Worm (Caenorhabditis elegans) whole organism, L3 larva: ENCODE measurements around the gene F54B8.4.

Experiments used
- R02D3.7 ChIP-seq: fragments of 150-350 bp; optimal IDR thresholded peaks from 2 replicates; lab custom pipeline; 2014; ENCODE audit warnings: missing biosample characterization, missing genetic modification characterization
- aly-2 ChIP-seq: fragments of 150-350 bp; optimal IDR thresholded peaks from 2 replicates; lab custom pipeline; 2014; ENCODE audit warnings: missing biosample characterization, missing genetic modification characterization
- ama-1 ChIP-seq: fragments of 150-350 bp; optimal IDR thresholded peaks from 2 replicates; lab custom pipeline; 2018
- ceh-28 ChIP-seq: fragments of 150-350 bp; optimal IDR thresholded peaks from 2 replicates; lab custom pipeline; 2014; ENCODE audit warnings: missing biosample characterization, missing genetic modification reagents, missing genetic modification characterization
- ceh-9 ChIP-seq: sonication (generic microtip); optimal IDR thresholded peaks from 2 replicates; lab custom pipeline; 2018; ENCODE audit warnings: missing biosample characterization, missing genetic modification characterization
- egl-5 ChIP-seq: fragments of 150-350 bp; optimal IDR thresholded peaks from 2 replicates; lab custom pipeline; 2017; ENCODE audit warnings: missing biosample characterization, missing genetic modification reagents, missing genetic modification characterization, inconsistent platforms
- elt-1 ChIP-seq: fragments of 150-350 bp; optimal IDR thresholded peaks from 2 replicates; lab custom pipeline; 2014; ENCODE audit warnings: missing biosample characterization, missing genetic modification characterization
- elt-2 ChIP-seq: sonication (generic microtip); optimal IDR thresholded peaks from 2 replicates; lab custom pipeline; 2016; ENCODE audit warnings: missing genetic modification reagents, mild to moderate bottlenecking, missing genetic modification characterization, missing compliant biosample characterization
- eor-1 ChIP-seq, 2 experiments: fragments of 150-350 bp; optimal IDR thresholded peaks; 2 replicates each; lab custom pipeline; 2014 to 2018; ENCODE audit warnings: missing biosample characterization in 2 of 2, missing genetic modification characterization in 2 of 2
- fkh-2 ChIP-seq: fragments of 150-350 bp; optimal IDR thresholded peaks from 2 replicates; lab custom pipeline; 2014; ENCODE audit warnings: missing biosample characterization, missing genetic modification reagents, missing genetic modification characterization
- fos-1 ChIP-seq: fragments of 150-350 bp; optimal IDR thresholded peaks from 2 replicates; lab custom pipeline; 2014; ENCODE audit warnings: missing biosample characterization, missing genetic modification characterization
- hmg-11 ChIP-seq: sonication (generic microtip); optimal IDR thresholded peaks from 2 replicates; lab custom pipeline; 2016; ENCODE audit warnings: missing genetic modification characterization, missing compliant biosample characterization
- jun-1 ChIP-seq: fragments of 150-350 bp; optimal IDR thresholded peaks from 2 replicates; lab custom pipeline; 2014; ENCODE audit warnings: missing biosample characterization, missing genetic modification reagents, missing genetic modification characterization
- lsy-12 ChIP-seq: sonication (generic microtip); optimal IDR thresholded peaks from 2 replicates; lab custom pipeline; 2016; ENCODE audit warnings: mild to moderate bottlenecking, missing genetic modification characterization, missing compliant biosample characterization
- mdl-1 ChIP-seq: fragments of 150-350 bp; optimal IDR thresholded peaks from 2 replicates; lab custom pipeline; 2014; ENCODE audit warnings: missing biosample characterization, missing genetic modification characterization
- mml-1 ChIP-seq: fragments of 150-350 bp; sonication (generic microtip); optimal IDR thresholded peaks from 3 replicates; lab custom pipeline; 2014; ENCODE audit warnings: missing biosample characterization, missing genetic modification characterization
- nfya-1 ChIP-seq: sonication (generic microtip); optimal IDR thresholded peaks from 2 replicates; lab custom pipeline; 2017; ENCODE audit warnings: missing genetic modification characterization, mild to moderate bottlenecking, missing compliant biosample characterization, antibody characterized with exemption, moderate library complexity; ENCODE audit not compliant: insufficient read depth
- nhr-11 ChIP-seq: fragments of 150-350 bp; optimal IDR thresholded peaks from 2 replicates; lab custom pipeline; 2014; ENCODE audit warnings: missing biosample characterization, missing genetic modification characterization
- nhr-12 ChIP-seq: fragments of 150-350 bp; optimal IDR thresholded peaks from 2 replicates; lab custom pipeline; 2014; ENCODE audit warnings: missing biosample characterization, missing genetic modification characterization
- nhr-237 ChIP-seq: fragments of 150-350 bp; optimal IDR thresholded peaks from 2 replicates; lab custom pipeline; 2014; ENCODE audit warnings: missing biosample characterization, missing genetic modification characterization
- nhr-25 ChIP-seq: sonication (generic microtip); optimal IDR thresholded peaks from 2 replicates; lab custom pipeline; 2017; ENCODE audit warnings: missing biosample characterization, missing genetic modification characterization
- nhr-28 ChIP-seq: fragments of 150-350 bp; optimal IDR thresholded peaks from 2 replicates; lab custom pipeline; 2014; ENCODE audit warnings: missing biosample characterization, missing genetic modification characterization
- nhr-43 ChIP-seq: sonication (generic microtip); optimal IDR thresholded peaks from 2 replicates; lab custom pipeline; 2016; ENCODE audit warnings: mild to moderate bottlenecking, missing genetic modification characterization, missing compliant biosample characterization; ENCODE audit not compliant: poor library complexity, severe bottlenecking
- nhr-76 ChIP-seq: fragments of 150-350 bp; sonication (generic microtip); optimal IDR thresholded peaks from 5 replicates; lab custom pipeline; 2014; ENCODE audit warnings: missing biosample characterization, missing genetic modification characterization
- pha-4 ChIP-seq: fragments of 150-350 bp; optimal IDR thresholded peaks from 2 replicates; lab custom pipeline; 2014; ENCODE audit warnings: missing biosample characterization, missing genetic modification reagents, missing genetic modification characterization
- pqm-1 ChIP-seq: fragments of 150-350 bp; optimal IDR thresholded peaks from 2 replicates; lab custom pipeline; 2017; ENCODE audit warnings: missing biosample characterization, missing genetic modification characterization, inconsistent platforms
- skn-1 ChIP-seq: fragments of 150-350 bp; optimal IDR thresholded peaks from 2 replicates; lab custom pipeline; 2014; ENCODE audit warnings: missing biosample characterization, missing genetic modification characterization
- snpc-4 ChIP-seq: fragments of 150-350 bp; optimal IDR thresholded peaks from 2 replicates; lab custom pipeline; 2014; ENCODE audit warnings: missing biosample characterization, missing genetic modification characterization
- tbx-2 ChIP-seq: sonication (generic microtip); optimal IDR thresholded peaks from 2 replicates; lab custom pipeline; 2016; ENCODE audit warnings: mild to moderate bottlenecking, missing genetic modification characterization, missing compliant biosample characterization
- unc-39 ChIP-seq: sonication (generic microtip); optimal IDR thresholded peaks from 4 replicates; lab custom pipeline; 2017; ENCODE audit warnings: missing biosample characterization, missing genetic modification characterization
- unc-62 ChIP-seq: fragments of 150-350 bp; sonication (generic microtip); optimal IDR thresholded peaks from 4 replicates; lab custom pipeline; 2014; ENCODE audit warnings: missing biosample characterization, missing genetic modification reagents, missing genetic modification characterization
- zag-1 ChIP-seq: fragments of 150-350 bp; optimal IDR thresholded peaks from 2 replicates; lab custom pipeline; 2014; ENCODE audit warnings: missing biosample characterization, missing genetic modification characterization
- ztf-11 ChIP-seq: fragments of 150-350 bp; optimal IDR thresholded peaks from 2 replicates; lab custom pipeline; 2014; ENCODE audit warnings: missing biosample characterization, missing genetic modification characterization
- ztf-4 ChIP-seq: fragments of 150-350 bp; optimal IDR thresholded peaks from 2 replicates; lab custom pipeline; 2014; ENCODE audit warnings: missing biosample characterization, missing genetic modification characterization

F54B8.4 gene

ce11 chrV:15819983-15820382 is 3.8 kb downstream of the F54B8.4 start, which contains the start of gene srbc-48:
Gene srbc-48 (plus strand): TSS chrV:15820283.
- TF ChIP-seq nhr-11 (tag; lab: Kevin White, UChicago), result no peak
- no peak for TF ChIP-seq hmg-11
- no peak for TF ChIP-seq ceh-28 (tag; lab: Kevin White, UChicago)
- no peak for TF ChIP-seq lsy-12 (tag; lab: Kevin White, UChicago)
- TF ChIP-seq nhr-76 (tag; lab: Kevin White, UChicago), result no peak
- TF ChIP-seq eor-1 (tag; optimal IDR thresholded peaks at IDR 0.05; lab: Kevin White, UChicago), result no peak
- no peak for TF ChIP-seq nhr-28 (tag; lab: Kevin White, UChicago)
- TF ChIP-seq fkh-2 (tag; lab: Kevin White, UChicago), result no peak

DNA sequence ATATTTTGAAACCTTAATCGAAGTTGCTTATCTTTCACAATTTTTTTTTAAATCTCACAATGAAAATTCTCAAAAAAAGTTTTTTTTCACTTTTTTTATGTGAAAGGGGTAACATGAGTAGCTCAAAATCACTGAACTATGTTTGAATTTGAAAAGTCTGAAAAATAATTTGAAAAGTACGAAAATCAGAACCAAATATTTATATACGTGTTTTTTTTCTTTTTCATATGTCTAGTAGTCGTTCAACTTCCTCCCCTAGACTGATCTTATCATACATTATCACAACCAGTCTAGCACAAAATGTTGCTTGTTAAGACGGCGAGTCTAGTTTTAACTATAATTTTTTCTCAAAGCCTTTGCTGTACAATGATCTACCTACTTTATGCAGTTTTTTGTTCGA is 5.2 kb downstream of the F54B8.4 start, which contains the start of gene srbc-49:
Gene srbc-49, plus strand, starts transcription at position 301 of the 400 bp plus-strand sequence.
- TF ChIP-seq mdl-1 (no peak), jun-1 (no peak), nhr-25 (no peak), nhr-43 (tag; lab: Kevin White, UChicago) (no peak), hmg-11 (no peak), nfya-1 (tag; lab: Kevin White, UChicago) (no peak)
- TF ChIP-seq, all 47 proteins: peak for 0

DNA sequence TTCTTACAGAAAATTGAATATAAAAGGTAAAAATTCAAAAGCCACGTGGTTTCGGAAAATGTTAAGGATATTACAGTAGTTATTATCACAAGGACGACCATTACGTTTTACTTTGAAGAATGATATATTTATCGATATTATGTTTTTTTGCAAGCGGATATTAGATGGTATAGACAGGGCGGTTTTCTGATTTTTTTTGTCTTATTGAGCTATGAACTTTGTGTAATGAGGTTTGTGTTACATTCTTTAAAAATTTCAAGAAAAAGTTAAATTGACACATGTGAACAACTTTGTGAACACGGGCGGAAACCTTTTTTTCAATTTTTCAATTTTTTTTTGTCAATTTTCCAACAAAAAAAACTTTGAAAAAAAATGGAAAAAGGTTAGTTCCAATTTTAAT is 8.7 kb downstream of the F54B8.4 start, which contains the start of gene srbc-50:
Gene srbc-50, minus strand, starts transcription at position 101 of the 400 bp plus-strand sequence.
- TF ChIP-seq egl-5 (tag; lab: Kevin White, UChicago) (no peak), mdl-1 (no peak), elt-2 (tag; lab: Kevin White, UChicago) (no peak), R02D3.7 (tag; lab: Kevin White, UChicago) (no peak)

DNA sequence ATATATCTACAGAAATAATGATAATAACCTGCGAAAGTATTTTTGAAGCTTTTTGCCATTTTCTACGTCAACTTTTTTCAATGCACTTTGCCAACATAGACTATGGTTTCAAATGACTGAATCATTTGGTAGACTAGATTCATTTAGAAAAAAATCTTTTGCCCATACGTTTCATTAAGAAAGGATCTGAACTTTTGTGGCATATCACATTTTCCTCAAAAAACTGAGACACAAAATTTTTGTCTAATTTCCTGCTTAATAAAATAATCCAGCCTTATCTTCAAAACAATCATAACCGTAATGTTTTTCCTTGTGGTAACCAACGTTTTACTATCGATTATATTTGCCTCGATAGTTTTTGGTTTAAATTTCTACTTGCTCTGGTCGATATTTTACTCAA is 9.9 kb downstream of the F54B8.4 start, which contains the start of gene srbc-51:
Gene srbc-51, plus strand, starts transcription at position 301 of the 400 bp plus-strand sequence.
- no peak for TF ChIP-seq fos-1 (tag; lab: Kevin White, UChicago)
- TF ChIP-seq nfya-1 (tag; lab: Kevin White, UChicago), result no peak
- no peak for TF ChIP-seq mdl-1
- TF ChIP-seq mml-1 (tag; lab: Kevin White, UChicago), result no peak
- no peak for TF ChIP-seq pqm-1 (tag; lab: Kevin White, UChicago)
- TF ChIP-seq eor-1 (tag; optimal IDR thresholded peaks at IDR 0.05; lab: Kevin White, UChicago), result no peak
- TF ChIP-seq ceh-28 (tag; lab: Kevin White, UChicago), result no peak
- TF ChIP-seq tbx-2 (tag; lab: Kevin White, UChicago), result no peak
- TF ChIP-seq nhr-76 (tag; lab: Kevin White, UChicago), result no peak
- TF ChIP-seq unc-62 (GFP tag; lab: Kevin White, UChicago), result no peak
- no peak for TF ChIP-seq skn-1 (tag; lab: Kevin White, UChicago)
- no peak for TF ChIP-seq unc-39 (tag; lab: Kevin White, UChicago)
- TF ChIP-seq aly-2 (tag; lab: Kevin White, UChicago), result no peak

ce11 chrV:15829907-15830306 is 13.7 kb downstream of the F54B8.4 start, which contains the start of gene srbc-55:
Gene srbc-55 (minus strand): TSS chrV:15830007.
- TF ChIP-seq zag-1 (tag; lab: Kevin White, UChicago) (no peak), nhr-76 (tag; lab: Kevin White, UChicago) (no peak), ztf-4 (tag; lab: Kevin White, UChicago) (no peak), pqm-1 (tag; lab: Kevin White, UChicago) (no peak), pha-4 (no peak), fkh-2 (tag; lab: Kevin White, UChicago) (no peak), egl-5 (tag; lab: Kevin White, UChicago) (no peak), nhr-28 (tag; lab: Kevin White, UChicago) (no peak), ama-1 (lab: Kevin White, UChicago) (no peak), elt-1 (tag; lab: Kevin White, UChicago) (no peak), hmg-11 (no peak), unc-62 (GFP tag; lab: Kevin White, UChicago) (no peak), nhr-12 (tag; lab: Kevin White, UChicago) (no peak), jun-1 (no peak), ztf-11 (tag; lab: Kevin White, UChicago) (no peak), R02D3.7 (tag; lab: Kevin White, UChicago) (no peak)

DNA sequence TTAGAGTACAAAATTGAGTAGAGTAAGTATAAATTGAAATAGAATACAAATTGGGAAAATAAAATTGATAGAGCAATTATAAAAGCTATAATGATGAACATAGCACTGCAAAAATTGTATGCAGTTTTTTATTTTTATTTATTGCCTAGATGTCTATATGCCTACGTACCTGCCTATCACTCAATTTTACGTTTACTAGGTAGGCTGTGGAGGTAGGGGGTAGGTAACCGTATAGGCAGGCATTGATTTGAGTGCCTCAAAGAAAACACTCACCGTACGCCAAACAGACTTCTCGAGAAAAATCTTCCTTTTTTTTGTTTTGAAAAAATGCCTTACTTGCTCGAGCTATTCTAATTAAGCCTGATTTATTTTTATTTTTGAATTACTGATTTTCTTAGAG is 15.4 kb downstream of the F54B8.4 start, which contains the start of gene srbc-56:
Gene srbc-56, minus strand, starts transcription at position 101 of the 400 bp plus-strand sequence.
- TF ChIP-seq nhr-12 (tag; lab: Kevin White, UChicago) (no peak), ztf-4 (tag; lab: Kevin White, UChicago) (no peak), jun-1 (no peak), nhr-76 (tag; lab: Kevin White, UChicago) (no peak), eor-1 (tag; optimal IDR thresholded peaks at IDR 0.05; lab: Kevin White, UChicago) (no peak), elt-2 (tag; lab: Kevin White, UChicago) (no peak), nhr-237 (tag; lab: Kevin White, UChicago) (no peak), hmg-11 (no peak), ceh-9 (tag; lab: Kevin White, UChicago) (no peak), ztf-11 (tag; lab: Kevin White, UChicago) (no peak), nfya-1 (tag; lab: Kevin White, UChicago) (no peak), unc-39 (tag; lab: Kevin White, UChicago) (no peak), snpc-4 (no peak), R02D3.7 (tag; lab: Kevin White, UChicago) (no peak), mdl-1 (no peak), zag-1 (tag; lab: Kevin White, UChicago) (no peak), ceh-28 (tag; lab: Kevin White, UChicago) (no peak)
